Fruit fly (Drosophila melanogaster): Measurements from ENCODE around the gene ush.
A peak's percentile ranks its signal among the peaks of the same experiment; 100 is the strongest.

Gene ush

DNA sequence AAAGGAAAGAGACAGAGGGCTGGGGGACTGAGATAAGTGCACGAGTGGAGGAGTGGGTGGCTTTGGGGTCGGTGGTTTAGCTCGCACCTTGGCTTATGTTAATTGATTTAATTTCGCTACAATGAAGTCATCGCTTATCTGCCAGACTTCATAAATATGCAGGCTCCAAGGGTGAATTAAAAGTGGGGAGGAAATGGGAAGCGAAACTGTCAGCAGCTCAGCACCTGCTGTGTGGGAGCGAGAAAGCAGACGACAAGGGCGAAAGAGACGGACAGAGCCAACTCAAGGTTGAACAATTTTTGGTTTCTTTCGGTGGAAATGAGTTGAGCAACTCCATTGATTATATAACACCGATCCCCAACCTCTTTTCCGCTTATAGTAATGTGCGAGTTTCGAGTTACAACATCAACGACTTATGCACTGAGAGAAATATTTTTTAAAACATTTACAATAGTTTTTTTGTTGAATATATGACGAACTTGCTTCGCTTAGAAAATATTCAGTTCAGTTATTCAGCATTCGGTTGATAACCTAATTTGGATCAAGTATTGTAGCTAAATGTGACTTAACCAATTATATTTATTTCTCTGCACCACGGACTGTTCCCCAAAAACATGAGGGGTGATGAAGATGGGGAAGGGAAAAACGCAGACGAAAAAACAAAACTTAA, 44.4 kb downstream of the ush start (continued):
- TF ChIP-seq Oaz (GFP tag; IDR thresholded peaks at IDR 0.05) (peak; percentile 54), CG7786 (GFP tag; optimal IDR thresholded peaks at IDR 0.05) (peak; percentile 64), YL-1 (GFP tag; optimal IDR thresholded peaks at IDR 0.05) (peak; percentile 8), trh (GFP tag; optimal IDR thresholded peaks at IDR 0.05) (peak; percentile 79), CG10321 (GFP tag; IDR thresholded peaks at IDR 0.05) (no peak), Hr78 (GFP tag; optimal IDR thresholded peaks at IDR 0.05) (peak in 1 of 2 experiments; percentile 80), abd-A (tag; optimal IDR thresholded peaks at IDR 0.05) (no peak), vfl (GFP tag; optimal IDR thresholded peaks at IDR 0.05) (peak; percentile 35), so (GFP tag; IDR thresholded peaks at IDR 0.05) (peak; percentile 88), dati (GFP tag; IDR thresholded peaks at IDR 0.05) (peak; percentile 56; the same call in 1 of the 2 replicates), CG1233 (GFP tag; optimal IDR thresholded peaks at IDR 0.05) (peak; percentile 33), Sry-β (GFP tag; optimal IDR thresholded peaks at IDR 0.05) (no peak), Bteb2 (GFP tag; optimal IDR thresholded peaks at IDR 0.05) (peak; percentile 65), fd3F (GFP tag; optimal IDR thresholded peaks at IDR 0.05) (peak; percentile 49), vvl (GFP tag; IDR thresholded peaks at IDR 0.05) (peak; percentile 92), vnd (GFP tag; IDR thresholded peaks at IDR 0.05; ENCODE audit: partially characterized antibody) (no peak), repo (GFP tag; optimal IDR thresholded peaks at IDR 0.05) (peak; percentile 76), inv (GFP tag; IDR thresholded peaks at IDR 0.05; ENCODE audit: partially characterized antibody) (no peak), CG3847 (GFP tag; IDR thresholded peaks at IDR 0.05) (peak; percentile 40), CG3726 (GFP tag; IDR thresholded peaks at IDR 0.05) (peak; percentile 78), CG4404 (GFP tag; IDR thresholded peaks at IDR 0.05) (peak; percentile 46; the same call in 1 of the 2 replicates), CG17912 (GFP tag; optimal IDR thresholded peaks at IDR 0.05) (peak; percentile 54)

DNA sequence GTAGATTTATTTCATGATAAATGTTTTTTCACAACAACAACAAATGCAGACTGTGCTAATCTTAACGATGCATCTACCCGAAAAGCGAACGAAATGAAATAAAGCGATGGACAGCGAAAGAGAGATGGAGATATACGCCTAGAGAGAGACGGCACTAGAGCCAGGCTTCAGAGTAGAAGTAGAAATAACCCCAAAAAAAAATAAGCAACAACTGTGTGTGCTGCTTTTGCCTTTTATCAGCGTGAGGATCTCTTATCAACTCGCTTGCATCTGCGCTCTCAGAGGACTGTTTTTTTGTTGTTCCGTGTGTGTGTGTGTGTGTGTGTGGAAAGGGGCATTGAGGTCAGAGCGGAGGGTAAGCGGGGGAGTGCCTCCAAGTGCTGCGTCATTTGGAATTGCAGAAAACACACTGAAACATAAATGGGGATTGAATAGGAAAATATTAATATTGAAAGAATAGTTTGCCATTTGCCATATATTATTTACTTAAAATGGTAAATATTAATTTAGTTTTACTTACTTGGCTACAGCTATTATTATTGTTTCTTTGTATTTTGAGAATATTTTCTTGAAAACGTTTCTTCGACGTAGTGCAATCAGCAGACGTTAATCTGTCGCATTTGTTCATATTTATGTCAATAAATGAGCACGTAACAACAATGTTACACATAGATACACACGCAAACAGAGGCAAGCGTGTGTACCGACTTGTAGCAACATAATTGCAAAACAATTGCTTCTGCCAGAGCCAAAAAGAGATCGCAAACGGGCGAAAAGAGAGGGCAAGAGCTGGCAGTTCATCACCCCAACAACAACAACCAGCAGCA, 45.2 kb downstream of the ush start:
- TF ChIP-seq tap (tag; optimal IDR thresholded peaks at IDR 0.05) (peak; percentile 36), Drgx (GFP tag; IDR thresholded peaks at IDR 0.05) (no peak), CG4360 (GFP tag; IDR thresholded peaks at IDR 0.05) (peak; percentile 89), Ptx1 (GFP tag; IDR thresholded peaks at IDR 0.05) (0 out of 2 replicates have a peak, but pooled peaks have one; percentile 8), crol (GFP tag; IDR thresholded peaks at IDR 0.05) (peak; percentile 82), kni (GFP tag; optimal IDR thresholded peaks at IDR 0.05) (peak; percentile 55), Hmx (GFP tag; optimal IDR thresholded peaks at IDR 0.05) (no peak), Doc3 (GFP tag; IDR thresholded peaks at IDR 0.05; ENCODE audit: partially characterized antibody) (no peak), abd-A (tag; optimal IDR thresholded peaks at IDR 0.05) (peak; percentile 63), Xbp1 (GFP tag; optimal IDR thresholded peaks at IDR 0.05) (no peak), CoRest (tag; optimal IDR thresholded peaks at IDR 0.05) (no peak), CG30431 (GFP tag; optimal IDR thresholded peaks at IDR 0.05) (no peak), CG18599 (GFP tag; optimal IDR thresholded peaks at IDR 0.05) (no peak), sim (GFP tag; IDR thresholded peaks at IDR 0.05) (no peak), CG8924 (tag; optimal IDR thresholded peaks at IDR 0.05) (peak; percentile 24), Xrp1 (GFP tag; IDR thresholded peaks at IDR 0.05) (peak; percentile 40; the same call in 1 of the 2 replicates), amos (GFP tag; IDR thresholded peaks at IDR 0.05; ENCODE audit: partially characterized antibody) (no peak), pros (GFP tag; optimal IDR thresholded peaks at IDR 0.05) (peak; percentile 41), CG4617 (GFP tag; optimal IDR thresholded peaks at IDR 0.05; ENCODE audit: borderline replicate concordance) (no peak), ATbp (GFP tag; optimal IDR thresholded peaks at IDR 0.05) (no peak), D19B (GFP tag; optimal IDR thresholded peaks at IDR 0.05) (no peak), CG1832 (GFP tag; optimal IDR thresholded peaks at IDR 0.05) (peak; percentile 65), CG5245 (GFP tag; optimal IDR thresholded peaks at IDR 0.05) (no peak), al (GFP tag; IDR thresholded peaks at IDR 0.05) (no peak), CG14050 (GFP tag; IDR thresholded peaks at IDR 0.05) (no peak), CG7987 (GFP tag; optimal IDR thresholded peaks at IDR 0.05) (no peak), CG14710 (tag; optimal IDR thresholded peaks at IDR 0.05) (no peak)

All from whole organism, embryonic.